Worm (Caenorhabditis elegans): Measurements from ENCODE around the gene C13C4.8.

DNA sequence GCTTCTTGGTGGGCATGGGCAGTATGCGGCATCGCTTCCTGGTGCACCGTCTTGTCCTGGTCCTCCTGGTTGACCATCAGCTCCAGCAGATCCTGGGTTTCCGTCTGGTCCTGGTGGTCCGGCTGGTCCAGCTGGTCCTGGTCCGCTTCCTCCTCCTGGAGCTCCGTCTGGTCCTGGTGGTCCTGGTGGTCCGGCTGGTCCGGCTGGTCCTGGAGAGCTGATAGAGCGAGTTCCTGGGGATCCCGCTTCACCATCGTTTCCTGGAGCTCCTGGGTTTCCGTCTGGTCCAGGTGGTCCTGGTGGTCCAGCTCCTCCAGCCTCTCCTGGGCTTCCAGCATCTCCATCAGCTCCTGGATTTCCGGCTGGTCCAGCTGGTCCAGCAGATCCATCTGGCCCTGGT is 49.2 kb downstream of the C13C4.8 start:
- TF ChIP-seq klf-2 (GFP tag; conservative IDR thresholded peaks at IDR 0.05) (no peak), cog-1 (tag; optimal IDR thresholded peaks at IDR 0.05) (no peak), med-1 (GFP tag; optimal IDR thresholded peaks at IDR 0.05; ENCODE audit: insufficient read depth) (no peak), T22C8.4 (GFP tag; IDR thresholded peaks at IDR 0.05) (no peak), ztf-23 (GFP tag; IDR thresholded peaks at IDR 0.05) (no peak), ref-1 (GFP tag; conservative IDR thresholded peaks at IDR 0.05) (no peak), flt-1 (GFP tag; IDR thresholded peaks at IDR 0.05) (no peak), tab-1 (GFP tag; IDR thresholded peaks at IDR 0.05) (no peak)
